Fruit fly (Drosophila melanogaster) whole organism, prepupa: ENCODE measurements around the gene GCS1.
A peak's percentile ranks its signal among the peaks of the same experiment; 100 is the strongest.

Source experiments
- CG8119 ChIP-seq: fragments of 200-800 bp; sonication (Bioruptor generic); IDR thresholded peaks from 3 replicates; pipeline ENCODE4 v1.3.6; 2022; ENCODE audit warnings: missing biosample characterization, missing genetic modification characterization
- acj6 ChIP-seq: fragments of 200-800 bp; sonication (Bioruptor generic); optimal IDR thresholded peaks from 3 replicates; lab custom pipeline; 2016; ENCODE audit warnings: missing biosample characterization, missing genetic modification characterization
- spab ChIP-seq: fragments of 200-800 bp; sonication (Bioruptor generic); optimal IDR thresholded peaks from 2 replicates; lab custom pipeline; 2017; ENCODE audit warnings: missing biosample characterization, mild to moderate bottlenecking, missing genetic modification characterization, missing genetic modification reagents

DNA sequence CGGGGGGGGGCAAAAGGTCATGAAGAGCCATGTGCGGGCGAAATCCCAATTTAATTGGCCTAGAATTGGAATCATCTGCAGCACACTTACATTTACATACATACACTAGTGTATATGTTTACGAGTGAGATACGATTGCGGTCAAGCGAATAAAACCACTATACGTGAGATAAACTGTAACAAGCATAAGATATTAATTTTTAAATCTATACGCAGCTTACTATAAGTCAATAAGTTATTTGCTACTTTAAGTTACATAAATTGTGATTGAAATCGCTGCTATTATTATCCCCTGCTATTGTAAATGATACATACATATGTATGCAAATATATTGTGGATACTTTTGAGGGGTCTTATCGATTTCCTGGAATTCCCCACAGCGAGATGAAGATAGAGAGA, 31.3 kb upstream of the GCS1 start:
- TF ChIP-seq CG8119 (GFP tag; lab: Robert Waterston, UW) (peak; percentile 38; the same call in 1 of the 3 replicates), spab (GFP tag; lab: Kevin White, UChicago) (no peak), acj6 (GFP tag; lab: Kevin White, UChicago) (no peak)
